Fruit fly (Drosophila melanogaster) whole organism: ENCODE results near the gene CG7142.

Experiments
- EcR ChIP-seq, 2 experiments: fragments of >200 bp; optimal IDR thresholded peaks; 2 replicates each; lab custom pipeline; 2017; ENCODE audit warnings: missing biosample characterization in 2 of 2, missing genetic modification characterization in 2 of 2, missing genetic modification reagents in 2 of 2
- pan ChIP-seq: fragments of >200 bp; optimal IDR thresholded peaks from 2 replicates; lab custom pipeline; 2017
- psq ChIP-seq: fragments of >200 bp; optimal IDR thresholded peaks from 2 replicates; lab custom pipeline; 2017

DNA sequence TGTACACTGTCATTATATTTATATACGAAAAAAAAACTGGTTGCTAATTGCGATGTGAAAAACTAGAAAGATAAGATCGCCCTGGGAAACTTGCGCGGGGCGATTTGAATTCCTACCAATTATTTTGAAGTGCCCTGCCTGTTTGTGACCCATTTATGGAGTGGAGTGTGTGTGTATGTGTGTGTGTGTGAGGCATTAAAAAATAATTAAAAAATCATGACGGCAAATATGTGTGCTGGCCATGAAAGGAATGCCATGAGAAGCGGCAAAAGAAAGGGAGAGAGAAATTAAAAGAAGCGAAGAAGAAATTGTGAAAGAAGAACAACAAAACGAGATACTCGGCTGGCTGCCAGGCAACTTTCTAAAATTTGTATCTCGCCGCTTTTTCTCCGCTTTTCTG lies 30.6 kb upstream of the CG7142 start:
- TF ChIP-seq EcR (GFP tag; optimal IDR thresholded peaks at IDR 0.05; lab: Kevin White, UChicago) (no peak), psq (lab: Kevin White, UChicago) (no peak), pan (lab: Kevin White, UChicago) (no peak)
